Worm (Caenorhabditis elegans) whole organism, young adult: Measurements from ENCODE around the gene clc-20.

Source experiments
- B0261.1 ChIP-seq: sonication (generic microtip); optimal IDR thresholded peaks from 2 replicates; lab custom pipeline; 2016; ENCODE audit warnings: mild to moderate bottlenecking, missing genetic modification characterization, moderate library complexity, missing compliant biosample characterization
- C17E4.6 ChIP-seq: fragments of 200-800 bp; sonication (Bioruptor generic); IDR thresholded peaks from 2 replicates; pipeline ENCODE4 v1.3.6; 2022; ENCODE audit warnings: missing genetic modification reagents, missing genetic modification characterization, missing compliant biosample characterization
- F23B12.7 ChIP-seq: sonication (generic microtip); optimal IDR thresholded peaks from 2 replicates; lab custom pipeline; 2017; ENCODE audit warnings: missing genetic modification characterization, mild to moderate bottlenecking, missing compliant biosample characterization, antibody characterized with exemption, moderate library complexity; ENCODE audit not compliant: insufficient read depth
- F49E8.2 ChIP-seq: sonication (generic microtip); optimal IDR thresholded peaks from 3 replicates; lab custom pipeline; 2017; ENCODE audit warnings: missing genetic modification characterization, mild to moderate bottlenecking, missing compliant biosample characterization, antibody characterized with exemption, moderate library complexity; ENCODE audit not compliant: insufficient read depth
- F55B11.4 ChIP-seq: sonication (generic microtip); optimal IDR thresholded peaks from 2 replicates; lab custom pipeline; 2016; ENCODE audit warnings: missing compliant biosample characterization, missing genetic modification characterization, borderline replicate concordance; ENCODE audit not compliant: insufficient read depth
- F57C9.4 ChIP-seq: sonication (generic microtip); optimal IDR thresholded peaks from 2 replicates; lab custom pipeline; 2017; ENCODE audit warnings: mild to moderate bottlenecking, missing genetic modification characterization, missing compliant biosample characterization
- Y53F4B.3 ChIP-seq: fragments of 200-800 bp; sonication (Bioruptor generic); IDR thresholded peaks from 2 replicates; pipeline ENCODE4 v1.3.6; 2022; ENCODE audit warnings: missing genetic modification reagents, missing genetic modification characterization, missing compliant biosample characterization
- Y53G8AR.9 ChIP-seq: fragments of 200-800 bp; sonication (Bioruptor generic); conservative IDR thresholded peaks from 2 replicates; pipeline ENCODE4 v1.3.6; 2022; ENCODE audit warnings: missing genetic modification reagents, missing genetic modification characterization, missing compliant biosample characterization
- Y56A3A.18 ChIP-seq: fragments of 200-800 bp; sonication (Bioruptor generic); IDR thresholded peaks from 2 replicates; pipeline ENCODE4 v1.3.6; 2022; ENCODE audit warnings: missing genetic modification reagents, missing genetic modification characterization, missing compliant biosample characterization
- Y67H2A.10 ChIP-seq: fragments of 200-800 bp; sonication (Bioruptor generic); conservative IDR thresholded peaks from 2 replicates; pipeline ENCODE4 v1.3.6; 2022; ENCODE audit warnings: missing genetic modification reagents, missing genetic modification characterization, missing compliant biosample characterization
- Y95B8A.8 ChIP-seq: fragments of 200-800 bp; sonication (Bioruptor generic); IDR thresholded peaks from 2 replicates; pipeline ENCODE4 v1.3.6; 2022; ENCODE audit warnings: missing genetic modification reagents, missing genetic modification characterization, missing compliant biosample characterization
- ZK185.1 ChIP-seq: sonication (generic microtip); optimal IDR thresholded peaks from 2 replicates; lab custom pipeline; 2016; ENCODE audit warnings: mild to moderate bottlenecking, missing genetic modification characterization, missing compliant biosample characterization; ENCODE audit not compliant: poor library complexity, severe bottlenecking
- akir-1 ChIP-seq: fragments of 200-800 bp; sonication (Bioruptor generic); optimal IDR thresholded peaks from 2 replicates; lab custom pipeline; 2018; ENCODE audit warnings: mild to moderate bottlenecking, missing genetic modification characterization, moderate library complexity, missing compliant biosample characterization
- ama-1 ChIP-seq, 3 experiments: fragments of 150-350 bp in 1 of 3; sonication (generic microtip) in 2 of 3; optimal IDR thresholded peaks; 2 replicates each; lab custom pipeline; 2014 to 2018; ENCODE audit warnings: missing biosample characterization in 2 of 3, missing genetic modification characterization in 2 of 3, missing genetic modification reagents in 2 of 3
- atf-7 ChIP-seq: sonication (generic microtip); optimal IDR thresholded peaks from 2 replicates; lab custom pipeline; 2017; ENCODE audit warnings: mild to moderate bottlenecking, missing genetic modification characterization, missing compliant biosample characterization
- athp-1 ChIP-seq: sonication (generic microtip); optimal IDR thresholded peaks from 2 replicates; lab custom pipeline; 2017; ENCODE audit warnings: mild to moderate bottlenecking, missing genetic modification characterization, missing compliant biosample characterization
- attf-6 ChIP-seq: fragments of 200-800 bp; sonication (Bioruptor generic); IDR thresholded peaks from 2 replicates; pipeline ENCODE4 v1.3.6; 2022; ENCODE audit warnings: missing genetic modification reagents, missing genetic modification characterization, missing compliant biosample characterization
- ccch-3 ChIP-seq: fragments of 200-800 bp; sonication (Bioruptor generic); optimal IDR thresholded peaks from 2 replicates; lab custom pipeline; 2018; ENCODE audit warnings: mild to moderate bottlenecking, missing genetic modification characterization, missing compliant biosample characterization
- dpl-1 ChIP-seq: fragments of 150-350 bp; optimal IDR thresholded peaks from 2 replicates; lab custom pipeline; 2014; ENCODE audit warnings: missing biosample characterization, missing genetic modification reagents, missing genetic modification characterization
- egl-44 ChIP-seq: fragments of 200-800 bp; sonication (Bioruptor generic); IDR thresholded peaks from 2 replicates; pipeline ENCODE4 v1.3.6; 2022; ENCODE audit warnings: missing genetic modification reagents, missing genetic modification characterization, missing compliant biosample characterization
- egrh-3 ChIP-seq: fragments of 200-800 bp; sonication (Bioruptor generic); IDR thresholded peaks from 2 replicates; pipeline ENCODE4 v1.3.6; 2022; ENCODE audit warnings: missing genetic modification reagents, missing genetic modification characterization, missing compliant biosample characterization
- ekl-4 ChIP-seq: fragments of 200-800 bp; sonication (Bioruptor generic); IDR thresholded peaks from 2 replicates; pipeline ENCODE4 v1.3.6; 2022; ENCODE audit warnings: missing genetic modification reagents, missing genetic modification characterization, missing compliant biosample characterization
- ets-4 ChIP-seq: fragments of 200-800 bp; sonication (Bioruptor generic); optimal IDR thresholded peaks from 2 replicates; lab custom pipeline; 2018; ENCODE audit warnings: mild to moderate bottlenecking, missing genetic modification characterization, missing compliant biosample characterization
- gei-17 ChIP-seq: fragments of 200-800 bp; sonication (Bioruptor generic); optimal IDR thresholded peaks from 2 replicates; lab custom pipeline; 2018; ENCODE audit warnings: mild to moderate bottlenecking, missing genetic modification characterization, missing compliant biosample characterization
- him-1 ChIP-seq: sonication (generic microtip); optimal IDR thresholded peaks from 2 replicates; lab custom pipeline; 2016; ENCODE audit warnings: missing genotype, missing genetic modification reagents, missing genetic modification characterization, missing compliant biosample characterization
- hlh-12 ChIP-seq: sonication (generic microtip); optimal IDR thresholded peaks from 2 replicates; lab custom pipeline; 2016; ENCODE audit warnings: missing genetic modification characterization, missing compliant biosample characterization
- hmg-20 ChIP-seq: fragments of 200-800 bp; sonication (Bioruptor generic); IDR thresholded peaks from 2 replicates; pipeline ENCODE4 v1.3.6; 2022; ENCODE audit warnings: missing genetic modification reagents, missing genetic modification characterization, missing compliant biosample characterization
- hsf-1 ChIP-seq: fragments of 200-800 bp; sonication (Bioruptor generic); IDR thresholded peaks from 2 replicates; pipeline ENCODE4 v1.3.6; 2022; ENCODE audit warnings: missing genetic modification reagents, missing genetic modification characterization, missing compliant biosample characterization
- let-607 ChIP-seq, 2 experiments: fragments of 200-800 bp in 1 of 2; sonication (Bioruptor generic) in 1 of 2; sonication (generic microtip) in 1 of 2; optimal IDR thresholded peaks; 2 replicates each; lab custom pipeline; 2016 to 2018; ENCODE audit warnings: mild to moderate bottlenecking in 2 of 2, missing compliant biosample characterization in 2 of 2, missing genetic modification characterization in 2 of 2, moderate library complexity in 2 of 2, missing genotype in 1 of 2
- lin-26 ChIP-seq: fragments of 200-800 bp; sonication (Bioruptor generic); IDR thresholded peaks from 2 replicates; pipeline ENCODE4 v1.3.6; 2022; ENCODE audit warnings: missing genetic modification reagents, missing genetic modification characterization, missing compliant biosample characterization
- lin-35 ChIP-seq, 3 experiments: fragments of 150-350 bp in 2 of 3; sonication (generic microtip) in 1 of 3; optimal IDR thresholded peaks; 2 replicates each; lab custom pipeline; 2014 to 2018; ENCODE audit warnings: missing biosample characterization in 3 of 3, missing genetic modification characterization in 3 of 3, missing genetic modification reagents in 3 of 3
- lin-40 ChIP-seq: sonication (generic microtip); optimal IDR thresholded peaks from 2 replicates; lab custom pipeline; 2016; ENCODE audit warnings: missing genetic modification characterization, mild to moderate bottlenecking, missing compliant biosample characterization, missing genotype, missing genetic modification reagents
- madf-3 ChIP-seq: fragments of 200-800 bp; sonication (Bioruptor generic); IDR thresholded peaks from 2 replicates; pipeline ENCODE4 v1.3.6; 2022; ENCODE audit warnings: missing genetic modification reagents, missing genetic modification characterization, missing compliant biosample characterization
- mxl-1 ChIP-seq: sonication (generic microtip); optimal IDR thresholded peaks from 2 replicates; lab custom pipeline; 2016; ENCODE audit warnings: missing genetic modification characterization, missing compliant biosample characterization
- nfya-2 ChIP-seq: fragments of 200-800 bp; sonication (Bioruptor generic); IDR thresholded peaks from 2 replicates; pipeline ENCODE4 v1.3.6; 2022; ENCODE audit warnings: missing genetic modification reagents, missing genetic modification characterization, missing compliant biosample characterization
- sdz-38 ChIP-seq: sonication (generic microtip); optimal IDR thresholded peaks from 2 replicates; lab custom pipeline; 2016; ENCODE audit warnings: missing genotype, missing genetic modification characterization, missing compliant biosample characterization
- sea-2 ChIP-seq: fragments of 200-800 bp; sonication (Bioruptor generic); IDR thresholded peaks from 2 replicates; pipeline ENCODE4 v1.3.6; 2022; ENCODE audit warnings: missing genetic modification characterization, missing compliant biosample characterization
- sptf-2 ChIP-seq: fragments of 200-800 bp; sonication (Bioruptor generic); optimal IDR thresholded peaks from 2 replicates; lab custom pipeline; 2018; ENCODE audit warnings: mild to moderate bottlenecking, missing genetic modification characterization, missing compliant biosample characterization
- unc-130 ChIP-seq: sonication (generic microtip); optimal IDR thresholded peaks from 2 replicates; lab custom pipeline; 2016; ENCODE audit warnings: missing genetic modification reagents, missing genetic modification characterization, missing compliant biosample characterization
- zfh-2 ChIP-seq: fragments of 200-800 bp; sonication (Bioruptor generic); conservative IDR thresholded peaks from 2 replicates; pipeline ENCODE4 v1.3.6; 2022; ENCODE audit warnings: missing genetic modification reagents, missing genetic modification characterization, missing compliant biosample characterization
- zim-3 ChIP-seq: sonication (generic microtip); optimal IDR thresholded peaks from 2 replicates; lab custom pipeline; 2017; ENCODE audit warnings: mild to moderate bottlenecking, missing genetic modification characterization, moderate library complexity, missing compliant biosample characterization
- ztf-18 ChIP-seq: sonication (generic microtip); optimal IDR thresholded peaks from 2 replicates; lab custom pipeline; 2016; ENCODE audit warnings: missing genotype, mild to moderate bottlenecking, missing genetic modification characterization, missing compliant biosample characterization
- ztf-26 ChIP-seq: sonication (generic microtip); optimal IDR thresholded peaks from 2 replicates; lab custom pipeline; 2017; ENCODE audit warnings: missing genetic modification characterization, missing compliant biosample characterization

Gene clc-20

DNA sequence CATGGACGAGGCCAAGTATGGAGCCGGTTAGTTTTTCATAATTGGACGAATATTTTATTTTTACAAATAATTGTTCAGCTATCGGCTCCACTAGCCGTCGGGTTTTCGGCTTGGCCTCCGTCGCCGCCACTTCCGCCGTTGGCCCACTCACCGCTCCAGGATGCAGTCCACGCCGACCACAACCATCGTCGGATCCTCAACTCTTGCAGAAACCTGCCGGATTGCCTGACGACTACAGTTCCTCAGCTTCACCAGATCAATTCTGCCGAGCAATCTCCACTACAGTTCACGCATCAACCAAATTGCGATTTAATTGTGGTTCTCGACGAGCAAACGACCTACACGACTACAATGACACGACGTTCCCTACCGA, 38.0 kb upstream of the clc-20 start:
- TF ChIP-seq Y53F4B.3 (GFP tag; lab: Robert Waterston, UW) (no peak), F49E8.2 (tag; lab: Kevin White, UChicago) (no peak), hmg-20 (GFP tag; lab: Robert Waterston, UW) (no peak), akir-1 (GFP tag; lab: Kevin White, UChicago) (no peak), sptf-2 (GFP tag; lab: Kevin White, UChicago) (no peak), lin-26 (GFP tag; lab: Robert Waterston, UW) (peak; percentile 18; the same call in 1 of the 2 replicates), atf-7 (tag; lab: Kevin White, UChicago) (no peak), madf-3 (peak; percentile 36; the same call in 1 of the 2 replicates), ztf-26 (no peak), F23B12.7 (tag; lab: Kevin White, UChicago) (no peak), B0261.1 (tag; lab: Kevin White, UChicago) (no peak), attf-6 (GFP tag; lab: Robert Waterston, UW) (no peak), egrh-3 (GFP tag; lab: Robert Waterston, UW) (peak; percentile 24; the same call in 1 of the 2 replicates), mxl-1 (tag; lab: Kevin White, UChicago) (no peak), ama-1 (optimal IDR thresholded peaks at IDR 0.05; lab: Kevin White, UChicago) (peak; percentile 33), ama-1 (GFP tag; optimal IDR thresholded peaks at IDR 0.05; lab: Kevin White, UChicago) (no peak), Y53G8AR.9 (GFP tag; lab: Robert Waterston, UW) (0 out of 2 replicates have a peak, but pooled peaks have one; percentile 11), him-1 (tag; lab: Kevin White, UChicago) (no peak), hsf-1 (GFP tag; lab: Robert Waterston, UW) (no peak), sea-2 (GFP tag; lab: Robert Waterston, UW) (no peak), Y95B8A.8 (GFP tag; lab: Robert Waterston, UW) (0 out of 2 replicates have a peak, but pooled peaks have one; percentile 45), F55B11.4 (tag; lab: Kevin White, UChicago) (no peak), dpl-1 (GFP tag; lab: Kevin White, UChicago) (no peak), Y56A3A.18 (GFP tag; lab: Robert Waterston, UW) (no peak), zfh-2 (GFP tag; lab: Robert Waterston, UW) (peak; percentile 82), Y67H2A.10 (GFP tag; lab: Robert Waterston, UW) (no peak), C17E4.6 (GFP tag; lab: Robert Waterston, UW) (no peak)

DNA sequence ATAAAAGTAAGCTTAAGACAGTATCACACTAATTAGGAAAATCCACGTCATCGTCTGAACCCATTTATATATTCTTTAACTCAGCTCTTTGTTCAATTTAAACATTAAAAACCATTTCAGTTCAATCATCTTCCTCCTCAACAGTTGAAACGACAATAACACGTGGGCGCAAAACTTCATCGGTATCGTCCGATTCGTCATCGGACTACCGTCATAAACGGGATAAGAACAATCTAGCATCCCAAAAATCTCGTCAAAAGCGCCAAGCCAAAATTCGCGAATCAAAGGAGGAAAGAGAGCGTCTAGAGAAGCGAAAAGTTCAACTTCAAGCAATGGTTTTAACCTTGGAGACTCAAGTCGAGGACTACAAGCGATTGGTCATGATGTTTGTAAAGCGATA, 37.2 kb upstream of the clc-20 start:
- TF ChIP-seq ZK185.1 (tag; lab: Kevin White, UChicago) (no peak), ama-1 (optimal IDR thresholded peaks at IDR 0.05; lab: Kevin White, UChicago) (peak; percentile 80), ama-1 (GFP tag; optimal IDR thresholded peaks at IDR 0.05; lab: Kevin White, UChicago) (no peak), Y56A3A.18 (GFP tag; lab: Robert Waterston, UW) (peak; percentile 39; the same call in 1 of the 2 replicates), sptf-2 (GFP tag; lab: Kevin White, UChicago) (no peak)
- TF ChIP-seq, all 124 proteins: peak for 2

DNA sequence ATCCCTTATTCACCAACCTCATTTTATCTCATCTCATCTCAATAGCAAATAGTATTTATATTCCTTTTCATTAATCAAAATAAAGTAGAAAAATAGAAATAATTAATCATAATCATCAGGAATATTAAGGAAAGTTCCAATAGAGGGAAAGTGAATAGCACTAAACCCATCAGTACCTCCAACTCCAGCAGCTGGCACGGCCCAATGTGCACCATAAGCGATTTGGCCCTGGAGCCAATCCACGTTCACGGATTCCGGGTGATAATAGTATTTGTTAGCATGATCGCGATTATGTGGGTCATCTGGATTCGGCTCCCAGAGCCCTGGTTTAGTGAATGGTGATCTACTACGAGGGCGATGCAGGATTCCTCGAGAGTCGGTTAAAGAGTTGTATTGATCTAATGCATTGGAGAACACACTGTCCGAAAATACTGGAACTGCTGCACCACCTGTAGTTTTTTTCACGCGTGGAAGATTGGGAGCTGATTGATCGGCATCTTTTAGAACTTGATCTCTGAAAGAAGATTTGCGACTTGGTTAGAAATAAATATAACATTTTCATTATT, 36.6 kb upstream of the clc-20 start:
- TF ChIP-seq akir-1 (GFP tag; lab: Kevin White, UChicago) (peak; percentile 42), ztf-18 (tag; lab: Kevin White, UChicago) (no peak), lin-40 (tag; lab: Kevin White, UChicago) (peak; percentile 83), zim-3 (tag; lab: Kevin White, UChicago) (peak; percentile 100), gei-17 (peak; percentile 83), let-607 (tag; optimal IDR thresholded peaks at IDR 0.05; lab: Kevin White, UChicago) (peak; percentile 68 to 83), F49E8.2 (tag; lab: Kevin White, UChicago) (no peak), nfya-2 (GFP tag; lab: Robert Waterston, UW) (peak; percentile 93; the same call in 1 of the 2 replicates), sdz-38 (tag; lab: Kevin White, UChicago) (no peak), egl-44 (peak; percentile 92), hmg-20 (GFP tag; lab: Robert Waterston, UW) (peak; percentile 75), unc-130 (GFP tag; lab: Kevin White, UChicago) (no peak), lin-35 (GFP tag; optimal IDR thresholded peaks at IDR 0.05; lab: Kevin White, UChicago) (peak in 2 of 3 experiments; percentile 36 to 47), ets-4 (GFP tag; lab: Kevin White, UChicago) (peak; percentile 84), ekl-4 (peak; percentile 93), athp-1 (tag; lab: Kevin White, UChicago) (peak; percentile 99), ccch-3 (GFP tag; lab: Kevin White, UChicago) (no peak), B0261.1 (tag; lab: Kevin White, UChicago) (peak; percentile 44), F57C9.4 (peak; percentile 98), hlh-12 (tag; lab: Kevin White, UChicago) (no peak)
